Fruit fly (Drosophila melanogaster) whole organism, prepupa: ENCODE results near the gene corn.

ENCODE experiments used
- Blimp-1 ChIP-seq: fragments of 200-800 bp; sonication (Bioruptor generic); optimal IDR thresholded peaks from 3 replicates; lab custom pipeline; 2017; ENCODE audit warnings: missing biosample characterization, missing genetic modification characterization, mild to moderate bottlenecking, moderate library complexity, missing genetic modification reagents
- CG10631 ChIP-seq: fragments of 200-800 bp; sonication (Bioruptor generic); optimal IDR thresholded peaks from 2 replicates; lab custom pipeline; 2016; ENCODE audit warnings: missing biosample characterization, missing genetic modification characterization
- CG10669 ChIP-seq: fragments of 200-800 bp; sonication (Bioruptor generic); optimal IDR thresholded peaks from 3 replicates; lab custom pipeline; 2018; ENCODE audit warnings: missing biosample characterization, mild to moderate bottlenecking, missing genetic modification characterization, moderate library complexity
- CG11294 ChIP-seq: fragments of 200-800 bp; sonication (Bioruptor generic); IDR thresholded peaks from 2 replicates; pipeline ENCODE4 v1.3.6; 2022; ENCODE audit warnings: missing biosample characterization, missing genetic modification characterization
- CG11762 ChIP-seq: fragments of 200-800 bp; sonication (Bioruptor generic); optimal IDR thresholded peaks from 3 replicates; lab custom pipeline; 2016; ENCODE audit warnings: missing biosample characterization, missing genetic modification characterization; ENCODE audit not compliant: insufficient read depth
- CG11902 ChIP-seq: fragments of 200-800 bp; sonication (Bioruptor generic); optimal IDR thresholded peaks from 3 replicates; lab custom pipeline; 2016; ENCODE audit warnings: missing biosample characterization, missing genetic modification characterization
- CG15336 ChIP-seq: fragments of 200-800 bp; sonication (Bioruptor generic); IDR thresholded peaks from 2 replicates; pipeline ENCODE4 v1.3.6; 2022; ENCODE audit warnings: missing biosample characterization, missing genetic modification characterization
- CG1621 ChIP-seq: fragments of 200-800 bp; sonication (Bioruptor generic); optimal IDR thresholded peaks from 3 replicates; lab custom pipeline; 2018; ENCODE audit warnings: missing biosample characterization, mild to moderate bottlenecking, missing genetic modification characterization
- CG16779 ChIP-seq: fragments of 200-800 bp; sonication (Bioruptor generic); optimal IDR thresholded peaks from 3 replicates; lab custom pipeline; 2017; ENCODE audit warnings: missing biosample characterization, mild to moderate bottlenecking, missing genetic modification characterization
- CG3032 ChIP-seq: fragments of 200-800 bp; optimal IDR thresholded peaks from 2 replicates; lab custom pipeline; 2019; ENCODE audit warnings: missing biosample characterization, mild to moderate bottlenecking, missing genetic modification characterization, moderate library complexity
- CG31627 ChIP-seq: fragments of 200-800 bp; sonication (Bioruptor generic); optimal IDR thresholded peaks from 3 replicates; lab custom pipeline; 2016; ENCODE audit warnings: missing biosample characterization, missing genetic modification characterization
- CG32006 ChIP-seq: fragments of 200-800 bp; sonication (Bioruptor generic); optimal IDR thresholded peaks from 3 replicates; lab custom pipeline; 2017; ENCODE audit warnings: missing biosample characterization, mild to moderate bottlenecking, missing genetic modification characterization
- CG4318 ChIP-seq: fragments of 200-800 bp; sonication (Bioruptor generic); optimal IDR thresholded peaks from 3 replicates; lab custom pipeline; 2017; ENCODE audit warnings: missing biosample characterization, mild to moderate bottlenecking, missing genetic modification characterization
- CG6163 ChIP-seq: fragments of 200-800 bp; sonication (Bioruptor generic); IDR thresholded peaks from 3 replicates; pipeline ENCODE4 v1.3.6; 2022; ENCODE audit warnings: missing biosample characterization, missing genetic modification characterization
- CG6792 ChIP-seq: fragments of 200-800 bp; sonication (Bioruptor generic); optimal IDR thresholded peaks from 3 replicates; lab custom pipeline; 2016; ENCODE audit warnings: missing biosample characterization, missing genetic modification characterization
- CG7368 ChIP-seq: fragments of 200-800 bp; sonication (Bioruptor generic); optimal IDR thresholded peaks from 3 replicates; lab custom pipeline; 2016; ENCODE audit warnings: missing biosample characterization, missing genetic modification characterization
- CG8119 ChIP-seq: fragments of 200-800 bp; sonication (Bioruptor generic); IDR thresholded peaks from 3 replicates; pipeline ENCODE4 v1.3.6; 2022; ENCODE audit warnings: missing biosample characterization, missing genetic modification characterization
- CG8319 ChIP-seq: fragments of 200-800 bp; sonication (Bioruptor generic); optimal IDR thresholded peaks from 3 replicates; lab custom pipeline; 2016; ENCODE audit warnings: missing biosample characterization, missing genetic modification characterization
- CG9139 ChIP-seq: fragments of 200-800 bp; sonication (Bioruptor generic); optimal IDR thresholded peaks from 3 replicates; lab custom pipeline; 2017; ENCODE audit warnings: missing biosample characterization, mild to moderate bottlenecking, missing genetic modification characterization
- Eip75B ChIP-seq: fragments of 200-800 bp; sonication (Bioruptor generic); optimal IDR thresholded peaks from 3 replicates; lab custom pipeline; 2016; ENCODE audit warnings: missing biosample characterization, missing genetic modification characterization
- Eip78C ChIP-seq: fragments of 200-800 bp; sonication (Bioruptor generic); peaks from one replicate; lab custom pipeline; 2016; ENCODE audit warnings: missing biosample characterization, missing genetic modification characterization
- Ets96B ChIP-seq: fragments of 200-800 bp; optimal IDR thresholded peaks from 2 replicates; lab custom pipeline; 2019; ENCODE audit warnings: missing biosample characterization, mild to moderate bottlenecking, missing genetic modification characterization, moderate library complexity
- Hr38 ChIP-seq: sonication (Bioruptor generic); optimal IDR thresholded peaks from 2 replicates; lab custom pipeline; 2016; ENCODE audit warnings: missing biosample characterization, missing genetic modification characterization
- Lpt ChIP-seq: fragments of 200-800 bp; sonication (Bioruptor generic); optimal IDR thresholded peaks from 3 replicates; lab custom pipeline; 2016; ENCODE audit warnings: missing biosample characterization, missing genetic modification characterization
- Met ChIP-seq: fragments of 200-800 bp; sonication (Bioruptor generic); optimal IDR thresholded peaks from 3 replicates; lab custom pipeline; 2016; ENCODE audit warnings: missing biosample characterization, missing genetic modification characterization
- OdsH ChIP-seq: fragments of 200-800 bp; sonication (Bioruptor generic); optimal IDR thresholded peaks from 3 replicates; lab custom pipeline; 2016; ENCODE audit warnings: missing biosample characterization, missing genetic modification characterization
- Smox ChIP-seq: fragments of 200-800 bp; sonication (Bioruptor generic); optimal IDR thresholded peaks from 3 replicates; lab custom pipeline; 2016; ENCODE audit warnings: missing biosample characterization, missing genetic modification characterization
- Sox102F ChIP-seq: fragments of 200-800 bp; sonication (Bioruptor generic); optimal IDR thresholded peaks from 2 replicates; lab custom pipeline; 2016; ENCODE audit warnings: missing biosample characterization, mild to moderate bottlenecking, missing genetic modification characterization
- Sox14 ChIP-seq: fragments of 200-800 bp; sonication (Bioruptor generic); optimal IDR thresholded peaks from 3 replicates; lab custom pipeline; 2016; ENCODE audit warnings: missing biosample characterization, missing genetic modification characterization
- Sox15 ChIP-seq: fragments of 200-800 bp; sonication (Bioruptor generic); optimal IDR thresholded peaks from 3 replicates; lab custom pipeline; 2016; ENCODE audit warnings: missing biosample characterization, missing genetic modification characterization
- achi ChIP-seq: fragments of 200-800 bp; sonication (Bioruptor generic); optimal IDR thresholded peaks from 3 replicates; lab custom pipeline; 2016; ENCODE audit warnings: missing biosample characterization, missing genetic modification characterization
- acj6 ChIP-seq: fragments of 200-800 bp; sonication (Bioruptor generic); optimal IDR thresholded peaks from 3 replicates; lab custom pipeline; 2016; ENCODE audit warnings: missing biosample characterization, missing genetic modification characterization
- cyc ChIP-seq: fragments of 200-800 bp; sonication (Bioruptor generic); optimal IDR thresholded peaks from 3 replicates; lab custom pipeline; 2016; ENCODE audit warnings: missing biosample characterization, missing genetic modification characterization
- dac ChIP-seq: fragments of 200-800 bp; sonication (Bioruptor generic); optimal IDR thresholded peaks from 2 replicates; lab custom pipeline; 2017; ENCODE audit warnings: missing biosample characterization, mild to moderate bottlenecking, missing genetic modification characterization
- dsx ChIP-seq: fragments of 200-800 bp; optimal IDR thresholded peaks from 3 replicates; lab custom pipeline; 2019; ENCODE audit warnings: missing biosample characterization, mild to moderate bottlenecking, missing genetic modification characterization, moderate library complexity; ENCODE audit not compliant: poor library complexity, severe bottlenecking
- eg ChIP-seq: fragments of 200-800 bp; sonication (Bioruptor generic); IDR thresholded peaks from 3 replicates; pipeline ENCODE4 v1.3.6; 2022; ENCODE audit warnings: missing biosample characterization, missing genetic modification characterization
- esn ChIP-seq: fragments of 200-800 bp; sonication (Bioruptor generic); optimal IDR thresholded peaks from 2 replicates; lab custom pipeline; 2016; ENCODE audit warnings: missing biosample characterization, mild to moderate bottlenecking, missing genetic modification characterization, moderate library complexity
- fd85E ChIP-seq: fragments of 200-800 bp; sonication (Bioruptor generic); optimal IDR thresholded peaks from 3 replicates; lab custom pipeline; 2016; ENCODE audit warnings: missing biosample characterization, missing genetic modification characterization
- lz ChIP-seq: fragments of 200-800 bp; sonication (Bioruptor generic); optimal IDR thresholded peaks from 3 replicates; lab custom pipeline; 2016; ENCODE audit warnings: missing biosample characterization, missing genetic modification characterization
- net ChIP-seq: fragments of 200-800 bp; sonication (Bioruptor generic); optimal IDR thresholded peaks from 3 replicates; lab custom pipeline; 2016; ENCODE audit warnings: missing biosample characterization, missing genetic modification characterization
- pdm3 ChIP-seq: fragments of 200-800 bp; sonication (Bioruptor generic); optimal IDR thresholded peaks from 3 replicates; lab custom pipeline; 2016; ENCODE audit warnings: missing biosample characterization, missing genetic modification characterization
- salr ChIP-seq, 2 experiments: fragments of 200-800 bp; sonication (Bioruptor generic); optimal IDR thresholded peaks; 3 replicates each; lab custom pipeline; 2016 to 2018; ENCODE audit warnings: missing biosample characterization in 2 of 2, missing genetic modification characterization in 2 of 2, mild to moderate bottlenecking in 1 of 2
- spab ChIP-seq: fragments of 200-800 bp; sonication (Bioruptor generic); optimal IDR thresholded peaks from 2 replicates; lab custom pipeline; 2017; ENCODE audit warnings: missing biosample characterization, mild to moderate bottlenecking, missing genetic modification characterization, missing genetic modification reagents
- ss ChIP-seq, 2 experiments: fragments of 200-800 bp; sonication (Bioruptor generic); optimal IDR thresholded peaks; 2 replicates in 1 of 2; 3 replicates in 1 of 2; lab custom pipeline; 2017 to 2018; ENCODE audit warnings: mild to moderate bottlenecking in 2 of 2, missing biosample characterization in 2 of 2, missing genetic modification characterization in 2 of 2, moderate library complexity in 1 of 2
- svp ChIP-seq: fragments of 200-800 bp; sonication (Bioruptor generic); peaks from one replicate; lab custom pipeline; 2016; ENCODE audit warnings: missing biosample characterization, missing genetic modification characterization
- vri ChIP-seq: fragments of 200-800 bp; sonication (Bioruptor generic); optimal IDR thresholded peaks from 3 replicates; lab custom pipeline; 2016; ENCODE audit warnings: missing biosample characterization, mild to moderate bottlenecking, missing genetic modification characterization

Gene corn

DNA sequence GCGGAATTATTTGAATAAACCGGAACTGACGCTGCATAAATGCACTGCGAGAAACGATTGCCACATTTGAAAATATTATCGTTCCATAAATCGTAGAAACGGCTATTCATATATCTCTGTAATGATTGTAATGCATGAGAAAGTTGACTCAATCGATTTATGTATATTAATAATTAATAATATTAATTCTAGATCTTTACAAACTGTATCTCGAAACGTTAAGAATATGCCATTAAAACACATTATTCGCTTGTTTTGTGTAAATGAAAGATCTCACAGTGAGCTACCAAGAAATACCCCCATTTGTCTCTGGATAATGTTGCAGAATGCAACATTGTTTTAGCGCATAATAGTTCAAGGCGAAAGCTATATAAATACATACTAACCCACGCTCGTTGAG lies 7.0 kb downstream of the corn start (continued):
- TF ChIP-seq Sox102F (peak; percentile 41), CG11762 (GFP tag; lab: Kevin White, UChicago) (peak; percentile 69), svp (GFP tag; lab: Kevin White, UChicago) (no peak), fd85E (GFP tag; lab: Kevin White, UChicago) (no peak), CG9139 (GFP tag; lab: Kevin White, UChicago) (peak; percentile 67), Sox14 (GFP tag; lab: Kevin White, UChicago) (peak; percentile 28), CG6163 (GFP tag; lab: Robert Waterston, UW) (peak; percentile 83; the same call in 2 of the 3 replicates), CG10669 (GFP tag; lab: Kevin White, UChicago) (peak; percentile 87), CG16779 (peak; percentile 59), esn (GFP tag; lab: Kevin White, UChicago) (peak; percentile 59), Eip75B (peak; percentile 48), dac (GFP tag; lab: Kevin White, UChicago) (peak; percentile 62), CG11294 (no peak; the same call in 1 of the 2 replicates), CG1621 (tag; lab: Kevin White, UChicago) (peak; percentile 78), Ets96B (peak; percentile 86), CG4318 (GFP tag; lab: Kevin White, UChicago) (peak; percentile 86), CG6792 (GFP tag; lab: Kevin White, UChicago) (peak; percentile 73), eg (GFP tag; lab: Robert Waterston, UW) (peak; percentile 71), CG10631 (GFP tag; lab: Kevin White, UChicago) (peak; percentile 84), salr (GFP tag; optimal IDR thresholded peaks at IDR 0.05; lab: Kevin White, UChicago) (peak; percentile 72 to 86), lz (peak; percentile 35), CG8319 (peak; percentile 48), CG11902 (GFP tag; lab: Kevin White, UChicago) (peak; percentile 25), achi (peak; percentile 82), cyc (peak; percentile 24), CG3032 (tag; lab: Kevin White, UChicago) (peak; percentile 84)

DNA sequence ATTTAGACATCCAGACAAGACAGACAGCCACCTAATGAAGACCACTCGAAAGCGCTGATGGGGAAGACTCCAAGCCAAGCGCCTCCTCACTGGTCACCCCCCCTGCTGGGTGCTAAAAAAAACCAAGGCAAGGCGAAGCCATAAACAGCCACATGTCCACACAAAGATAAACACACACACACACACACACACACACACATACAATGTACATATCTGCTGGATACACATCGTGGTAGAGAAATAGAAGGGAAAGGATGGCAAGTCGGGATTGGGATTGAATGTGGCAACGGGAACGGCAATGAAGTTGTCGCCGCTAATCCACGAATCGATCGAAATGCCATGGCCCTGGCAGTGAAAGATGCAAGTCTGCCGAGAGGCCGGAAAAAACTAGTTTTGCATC lies 7.5 kb downstream of the corn start:
- TF ChIP-seq Sox15 (GFP tag; lab: Kevin White, UChicago): no peak
- peak in 1 of 2 experiments; percentile 34 for TF ChIP-seq ss (GFP tag; optimal IDR thresholded peaks at IDR 0.05; lab: Kevin White, UChicago)
- TF ChIP-seq, all 60 proteins: peak for 1

DNA sequence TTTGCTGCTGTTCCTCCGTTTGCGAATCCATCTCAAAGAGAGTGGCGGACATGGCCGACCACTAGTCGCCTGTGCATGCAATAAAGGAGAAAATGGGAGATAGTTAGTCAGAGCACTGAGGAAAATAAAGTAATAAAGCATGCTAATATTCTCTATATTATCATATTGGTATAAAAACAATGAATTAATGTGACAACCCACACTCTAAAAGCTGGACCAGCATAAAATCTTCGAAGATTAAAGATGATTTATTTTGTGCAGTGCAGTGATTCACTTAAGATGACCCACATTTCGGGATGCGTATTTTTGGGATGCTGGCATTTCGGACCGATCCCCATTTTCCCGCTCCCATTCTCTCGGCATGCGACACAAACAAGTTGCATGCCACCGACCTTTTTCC lies 9.1 kb downstream of the corn start:
- no peak for TF ChIP-seq ss (GFP tag; optimal IDR thresholded peaks at IDR 0.05; lab: Kevin White, UChicago)
- TF ChIP-seq CG10631 (GFP tag; lab: Kevin White, UChicago): no peak
- TF ChIP-seq Lpt (GFP tag; lab: Kevin White, UChicago): peak; percentile 30
- no peak for TF ChIP-seq Sox15 (GFP tag; lab: Kevin White, UChicago)
- TF ChIP-seq CG11294: peak; percentile 43; the same call in 1 of the 2 replicates
- peak; percentile 77 for TF ChIP-seq eg (GFP tag; lab: Robert Waterston, UW)
- no peak for TF ChIP-seq Met
- peak; percentile 3 for TF ChIP-seq net (GFP tag; lab: Kevin White, UChicago)
- no peak for TF ChIP-seq CG9139 (GFP tag; lab: Kevin White, UChicago)
- no peak for TF ChIP-seq cyc
- TF ChIP-seq Hr38 (GFP tag; lab: Kevin White, UChicago): no peak
- no peak for TF ChIP-seq spab
- no peak for TF ChIP-seq Blimp-1 (GFP tag; lab: Kevin White, UChicago)
- TF ChIP-seq CG6163 (GFP tag; lab: Robert Waterston, UW): peak; percentile 62; the same call in 2 of the 3 replicates
- no peak for TF ChIP-seq Smox (GFP tag; lab: Kevin White, UChicago)
- TF ChIP-seq dac (GFP tag; lab: Kevin White, UChicago): no peak
- no peak for TF ChIP-seq dsx (GFP tag; lab: Kevin White, UChicago)
- TF ChIP-seq Sox14 (GFP tag; lab: Kevin White, UChicago): no peak
- no peak for TF ChIP-seq lz
- peak; percentile 80 for TF ChIP-seq Eip78C (GFP tag; lab: Kevin White, UChicago)
- TF ChIP-seq acj6 (GFP tag; lab: Kevin White, UChicago): no peak
- no peak for TF ChIP-seq Eip75B
- no peak for TF ChIP-seq CG1621 (tag; lab: Kevin White, UChicago)
- TF ChIP-seq vri: no peak
- TF ChIP-seq svp (GFP tag; lab: Kevin White, UChicago): no peak
- no peak for TF ChIP-seq CG31627 (GFP tag; lab: Kevin White, UChicago)
- TF ChIP-seq CG32006: peak; percentile 70
- TF ChIP-seq CG16779: no peak
- TF ChIP-seq pdm3 (GFP tag; lab: Kevin White, UChicago): no peak
- peak; percentile 64 for TF ChIP-seq CG15336
- no peak for TF ChIP-seq fd85E (GFP tag; lab: Kevin White, UChicago)
- no peak for TF ChIP-seq CG10669 (GFP tag; lab: Kevin White, UChicago)
- TF ChIP-seq OdsH (GFP tag; lab: Kevin White, UChicago): no peak
- TF ChIP-seq CG7368 (GFP tag; lab: Kevin White, UChicago): no peak
- TF ChIP-seq CG8119 (GFP tag; lab: Robert Waterston, UW): peak; percentile 64; the same call in 2 of the 3 replicates
